Worm (Caenorhabditis elegans): Measurements from ENCODE around the gene F14H12.8.
A peak's percentile ranks its signal among the peaks of the same experiment; 100 is the strongest.

F14H12.8 gene

DNA sequence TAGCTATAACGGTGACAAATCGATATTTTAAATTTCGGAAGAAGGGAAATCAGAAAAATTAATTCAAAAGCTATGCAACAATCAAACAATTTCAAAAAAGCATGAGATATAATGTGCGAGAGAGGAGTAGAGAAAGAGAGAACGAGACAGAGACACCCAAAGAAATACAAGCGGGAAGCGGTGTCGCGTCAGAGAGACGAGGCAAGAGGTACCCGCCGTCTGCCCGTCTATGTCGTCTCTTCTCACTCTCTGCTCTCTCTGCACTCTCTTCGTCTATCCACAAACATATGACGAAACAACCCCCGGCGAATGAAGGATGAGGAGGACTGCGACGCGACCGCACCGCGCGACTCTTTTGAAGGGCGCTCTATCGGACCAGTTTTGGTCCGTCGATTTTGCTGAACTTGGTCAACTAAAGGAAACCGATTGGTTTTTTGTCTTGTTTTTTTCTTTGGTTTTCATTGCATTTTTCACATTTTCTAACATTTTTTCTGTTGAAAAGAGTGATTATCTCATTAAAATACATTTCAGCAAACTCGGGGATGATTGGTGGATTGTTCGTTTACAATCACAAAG, 24.1 kb upstream of the F14H12.8 start, which contains the start of gene dpy-23 (continued):
- TF ChIP-seq elt-4 (tag; optimal IDR thresholded peaks at IDR 0.05) (no peak), zip-5 (tag; optimal IDR thresholded peaks at IDR 0.05) (no peak), pros-1 (tag; optimal IDR thresholded peaks at IDR 0.05) (peak; percentile 90), ceh-31 (tag; optimal IDR thresholded peaks at IDR 0.05) (peak; percentile 93), fkh-6 (tag; optimal IDR thresholded peaks at IDR 0.05) (no peak), elt-2 (tag; optimal IDR thresholded peaks at IDR 0.05) (peak; percentile 71), dve-1 (tag; optimal IDR thresholded peaks at IDR 0.05) (peak; percentile 82), unc-42 (tag; optimal IDR thresholded peaks at IDR 0.05) (peak; percentile 86), hlh-30 (tag; optimal IDR thresholded peaks at IDR 0.05; ENCODE audit: insufficient read depth) (peak; percentile 93), ceh-19 (GFP tag; optimal IDR thresholded peaks at IDR 0.05) (no peak), tbx-2 (tag; optimal IDR thresholded peaks at IDR 0.05) (peak; percentile 86), C38D4.7 (GFP tag; optimal IDR thresholded peaks at IDR 0.05) (no peak), fax-1 (tag; optimal IDR thresholded peaks at IDR 0.05) (peak; percentile 2), ceh-34 (tag; optimal IDR thresholded peaks at IDR 0.05) (peak; percentile 90), unc-3 (GFP tag; conservative IDR thresholded peaks at IDR 0.05) (no peak), unc-3 (tag; optimal IDR thresholded peaks at IDR 0.05) (peak; percentile 7), tbx-7 (tag; optimal IDR thresholded peaks at IDR 0.05) (no peak)

DNA sequence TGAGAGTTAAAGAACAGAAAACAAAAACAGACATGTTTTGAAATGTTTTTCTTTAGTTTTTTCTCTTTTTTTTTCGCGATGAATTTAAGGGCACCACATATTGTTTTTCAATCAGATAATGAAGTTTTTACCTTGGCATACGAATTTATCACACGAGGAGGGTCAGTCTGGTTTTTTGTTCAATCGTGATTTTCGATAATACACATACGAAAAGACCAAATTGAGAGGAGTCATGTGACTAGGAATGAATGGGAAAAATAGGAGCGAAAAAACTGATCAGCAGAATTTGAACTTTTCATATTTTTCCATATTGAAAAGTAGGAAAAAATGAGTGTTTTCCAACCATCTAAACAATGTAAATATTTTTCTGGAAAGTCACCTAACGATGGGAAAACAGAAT, 21.7 kb upstream of the F14H12.8 start:
- no peak for TF ChIP-seq syd-9 (tag; optimal IDR thresholded peaks at IDR 0.05)
- no peak for TF ChIP-seq fkh-6 (tag; optimal IDR thresholded peaks at IDR 0.05)
- TF ChIP-seq odd-2 (tag; optimal IDR thresholded peaks at IDR 0.05) = no peak
- no peak for TF ChIP-seq ceh-48 (tag; optimal IDR thresholded peaks at IDR 0.05)
- TF ChIP-seq unc-3 (GFP tag; conservative IDR thresholded peaks at IDR 0.05) = no peak
- no peak for TF ChIP-seq unc-3 (tag; optimal IDR thresholded peaks at IDR 0.05)
- no peak for TF ChIP-seq ceh-14 (tag; optimal IDR thresholded peaks at IDR 0.05)
- no peak for TF ChIP-seq sox-4 (tag; optimal IDR thresholded peaks at IDR 0.05)
- no peak for TF ChIP-seq ceh-19 (GFP tag; optimal IDR thresholded peaks at IDR 0.05)
- TF ChIP-seq pag-3 (tag; optimal IDR thresholded peaks at IDR 0.05; ENCODE audit: borderline replicate concordance) = no peak
- TF ChIP-seq hlh-6 (tag; optimal IDR thresholded peaks at IDR 0.05) = no peak
- no peak for TF ChIP-seq dmd-4 (tag; optimal IDR thresholded peaks at IDR 0.05; ENCODE audit: borderline replicate concordance)
- TF ChIP-seq pqm-1 (tag; optimal IDR thresholded peaks at IDR 0.05) = no peak
- TF ChIP-seq pax-1 (tag; optimal IDR thresholded peaks at IDR 0.05) = no peak
- no peak for TF ChIP-seq ceh-45 (GFP tag; IDR thresholded peaks at IDR 0.05)
- TF ChIP-seq fkh-10 (GFP tag; optimal IDR thresholded peaks at IDR 0.05) = no peak
- no peak for TF ChIP-seq ama-1 (optimal IDR thresholded peaks at IDR 0.05)
- no peak for TF ChIP-seq mec-3 (tag; optimal IDR thresholded peaks at IDR 0.05; ENCODE audit: borderline replicate concordance)
- TF ChIP-seq hlh-15 (tag; optimal IDR thresholded peaks at IDR 0.05) = no peak
- no peak for TF ChIP-seq tbx-2 (tag; optimal IDR thresholded peaks at IDR 0.05)

DNA sequence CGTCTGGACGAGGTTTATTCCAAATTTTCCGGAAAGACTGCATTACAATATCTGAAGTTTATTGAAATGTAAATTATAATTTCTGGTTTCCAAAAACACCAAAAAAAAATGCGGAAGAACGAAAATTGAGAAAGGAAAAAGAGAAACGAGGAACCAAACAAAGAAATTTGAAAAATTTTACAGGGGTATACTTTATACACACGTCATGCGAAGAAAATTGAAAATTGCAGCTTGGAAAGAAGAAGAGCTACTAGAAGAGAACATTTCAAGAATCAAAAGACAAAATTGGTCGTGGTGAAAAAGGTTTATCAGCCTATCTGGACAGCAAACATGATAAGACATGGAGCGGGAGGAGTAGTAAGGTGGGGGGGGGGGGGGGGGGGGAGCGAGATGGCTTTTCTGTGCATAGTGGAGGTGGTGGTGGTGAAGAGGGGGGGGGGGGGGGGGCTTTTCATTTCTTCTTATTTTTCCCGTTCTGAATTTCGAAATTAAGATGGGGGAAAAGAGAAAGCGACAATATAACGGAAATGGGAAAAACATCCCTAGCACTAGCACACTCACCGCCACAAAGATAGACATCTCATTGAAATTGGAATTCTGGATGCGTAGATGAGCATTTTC, 18.6 kb upstream of the F14H12.8 start, which contains the start of gene lst-2:
Gene lst-2 (minus strand): TSS at position 51 of the 621 bp plus-strand sequence.
- TF ChIP-seq ref-2 (tag; optimal IDR thresholded peaks at IDR 0.05) (no peak), hlh-13 (GFP tag; optimal IDR thresholded peaks at IDR 0.05) (no peak), hlh-30 (tag; optimal IDR thresholded peaks at IDR 0.05; ENCODE audit: insufficient read depth) (no peak), ama-1 (optimal IDR thresholded peaks at IDR 0.05) (no peak), pha-4 (tag; optimal IDR thresholded peaks at IDR 0.05) (no peak), odd-2 (tag; optimal IDR thresholded peaks at IDR 0.05) (no peak)

DNA sequence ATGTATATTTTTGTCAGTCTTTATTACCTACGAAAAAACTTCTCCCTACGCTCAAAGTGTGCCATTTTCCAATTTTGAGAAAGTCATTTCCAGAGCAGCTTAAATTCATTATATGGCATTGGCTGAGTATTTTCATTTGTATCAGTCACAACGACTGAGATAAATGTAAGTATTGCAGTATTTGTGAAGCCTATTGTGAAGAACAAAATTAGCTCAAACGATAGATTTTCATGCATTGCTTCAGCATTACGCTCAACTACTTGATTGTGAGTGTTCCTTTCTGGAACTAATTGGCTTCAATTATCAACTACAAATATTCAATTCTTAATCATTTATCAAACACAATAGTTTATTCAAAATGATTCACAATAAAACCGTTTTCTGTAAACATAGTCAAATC, 12.9 kb upstream of the F14H12.8 start, which contains the start of gene R160.12:
Gene R160.12 (minus strand): TSS at position 101 of the 400 bp plus-strand sequence.
- TF ChIP-seq ztf-16 (tag; optimal IDR thresholded peaks at IDR 0.05) (no peak), ceh-22 (tag; optimal IDR thresholded peaks at IDR 0.05) (no peak), ceh-30 (tag; optimal IDR thresholded peaks at IDR 0.05) (no peak)
